Fruit fly (Drosophila melanogaster): ENCODE measurements around the gene Hsp27.

The Hsp27 gene

DNA sequence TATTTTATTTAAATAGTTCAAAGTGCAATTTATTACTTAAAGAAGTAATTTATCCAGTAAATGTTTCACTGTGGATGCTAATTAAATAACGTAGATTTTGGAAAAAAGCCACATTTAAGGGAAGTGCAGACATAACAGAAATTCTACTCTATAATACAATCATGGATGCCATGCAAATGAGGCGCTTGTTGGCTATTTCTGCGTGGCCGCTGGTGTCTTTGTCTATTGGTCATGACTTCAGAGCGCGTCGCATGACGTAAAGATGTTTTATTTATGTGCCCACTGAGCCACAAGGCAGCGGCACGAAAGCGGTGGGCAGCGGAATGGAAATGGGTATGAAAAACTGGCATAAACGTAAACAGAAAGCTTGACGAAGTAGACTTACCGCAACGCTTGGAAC, 42.0 kb downstream of the Hsp27 start (continued):
- peak; percentile 40 for TF ChIP-seq lab (GFP tag; optimal IDR thresholded peaks at IDR 0.05)
- peak; percentile 61 for TF ChIP-seq sens (GFP tag)
- TF ChIP-seq Oli (tag; optimal IDR thresholded peaks at IDR 0.05), result peak; percentile 21
- no peak for TF ChIP-seq Nf-YC (tag; optimal IDR thresholded peaks at IDR 0.05)
- TF ChIP-seq CG5953 (GFP tag; IDR thresholded peaks at IDR 0.05), result no peak
- TF ChIP-seq lmd (GFP tag; IDR thresholded peaks at IDR 0.05), result peak; percentile 18; the same call in 1 of the 2 replicates
- no peak for TF ChIP-seq CG12744 (GFP tag; optimal IDR thresholded peaks at IDR 0.05)
- TF ChIP-seq CG13894 (tag; optimal IDR thresholded peaks at IDR 0.05), result no peak
- TF ChIP-seq Hr51 (GFP tag; optimal IDR thresholded peaks at IDR 0.05), result peak in 1 of 2 experiments; percentile 40
- peak; percentile 12 for TF ChIP-seq CG10979 (tag; optimal IDR thresholded peaks at IDR 0.05)
- peak; percentile 10 for TF ChIP-seq PHDP (tag; optimal IDR thresholded peaks at IDR 0.05)
- TF ChIP-seq Pdp1 (GFP tag; optimal IDR thresholded peaks at IDR 0.05), result peak in 1 of 2 experiments; percentile 73
- TF ChIP-seq CG17359 (tag; optimal IDR thresholded peaks at IDR 0.05), result peak; percentile 35
- peak; percentile 29 for TF ChIP-seq ATbp (GFP tag; optimal IDR thresholded peaks at IDR 0.05)
- no peak for TF ChIP-seq CG11398 (GFP tag; optimal IDR thresholded peaks at IDR 0.05)
- peak; percentile 16 for TF ChIP-seq nmo (GFP tag; optimal IDR thresholded peaks at IDR 0.05)
- no peak for TF ChIP-seq fru (optimal IDR thresholded peaks at IDR 0.05)
- no peak for TF ChIP-seq ERR (GFP tag; optimal IDR thresholded peaks at IDR 0.05)
- TF ChIP-seq phol (tag; optimal IDR thresholded peaks at IDR 0.05), result peak; percentile 16
- TF ChIP-seq ken (GFP tag; IDR thresholded peaks at IDR 0.05), result 0 out of 3 replicates have a peak, but pooled peaks have one; percentile 17
- no peak for TF ChIP-seq CG34422 (GFP tag; IDR thresholded peaks at IDR 0.05)
- TF ChIP-seq sc (optimal IDR thresholded peaks at IDR 0.05), result no peak
- no peak for TF ChIP-seq sc (GFP tag; optimal IDR thresholded peaks at IDR 0.05)
- peak; percentile 37 for TF ChIP-seq stwl (tag; optimal IDR thresholded peaks at IDR 0.05)
- no peak for TF ChIP-seq CG8924 (tag; optimal IDR thresholded peaks at IDR 0.05)
- TF ChIP-seq CG12219 (GFP tag; optimal IDR thresholded peaks at IDR 0.05), result peak; percentile 32
- TF ChIP-seq Xrp1 (GFP tag; IDR thresholded peaks at IDR 0.05), result peak; percentile 14; the same call in 1 of the 2 replicates
- TF ChIP-seq Vsx1 (GFP tag; optimal IDR thresholded peaks at IDR 0.05), result peak; percentile 37
- TF ChIP-seq CG6765 (GFP tag; optimal IDR thresholded peaks at IDR 0.05), result no peak
- peak; percentile 12 for TF ChIP-seq vfl (GFP tag; optimal IDR thresholded peaks at IDR 0.05)
- peak; percentile 81 for TF ChIP-seq CG9437 (GFP tag; optimal IDR thresholded peaks at IDR 0.05)
- no peak for TF ChIP-seq gsb-n (tag; optimal IDR thresholded peaks at IDR 0.05)
- no peak for TF ChIP-seq Max (GFP tag; optimal IDR thresholded peaks at IDR 0.05)
- TF ChIP-seq CG4360 (GFP tag; IDR thresholded peaks at IDR 0.05), result no peak
- TF ChIP-seq Aef1 (GFP tag; IDR thresholded peaks at IDR 0.05), result no peak
- TF ChIP-seq Blimp-1 (GFP tag; optimal IDR thresholded peaks at IDR 0.05), result peak; percentile 9
- no peak for TF ChIP-seq CG34224 (GFP tag; IDR thresholded peaks at IDR 0.05; ENCODE audit: partially characterized antibody)
- no peak for TF ChIP-seq bigmax (GFP tag; optimal IDR thresholded peaks at IDR 0.05)
- TF ChIP-seq gem (tag; optimal IDR thresholded peaks at IDR 0.05), result peak; percentile 47
- no peak for TF ChIP-seq Fer1 (GFP tag; optimal IDR thresholded peaks at IDR 0.05)
- TF ChIP-seq CG15269 (tag; optimal IDR thresholded peaks at IDR 0.05), result no peak
- peak; percentile 13 for TF ChIP-seq mam (GFP tag; optimal IDR thresholded peaks at IDR 0.05)
- TF ChIP-seq Ssrp (tag; optimal IDR thresholded peaks at IDR 0.05), result peak; percentile 28
- TF ChIP-seq Sox102F (GFP tag; optimal IDR thresholded peaks at IDR 0.05), result peak; percentile 32
- TF ChIP-seq CG7839 (tag; optimal IDR thresholded peaks at IDR 0.05), result peak; percentile 31
